Worm (Caenorhabditis elegans) whole organism, early embryonic: ENCODE results near the gene Y116A8C.33.
A peak's percentile ranks its signal among the peaks of the same experiment; 100 is the strongest.

ENCODE experiments used
- B0310.2 ChIP-seq: sonication (generic microtip); optimal IDR thresholded peaks from 2 replicates; lab custom pipeline; 2016; ENCODE audit warnings: mild to moderate bottlenecking, missing genetic modification characterization, missing compliant biosample characterization
- F13C5.2 ChIP-seq: sonication (generic microtip); optimal IDR thresholded peaks from 2 replicates; lab custom pipeline; 2017; ENCODE audit warnings: mild to moderate bottlenecking, missing genetic modification characterization, inconsistent platforms, missing compliant biosample characterization
- aly-1 ChIP-seq: sonication (generic microtip); optimal IDR thresholded peaks from 2 replicates; lab custom pipeline; 2016; ENCODE audit warnings: missing genetic modification characterization, missing compliant biosample characterization
- ama-1 ChIP-seq: fragments of 150-350 bp; optimal IDR thresholded peaks from 2 replicates; lab custom pipeline; 2014
- ceh-13 ChIP-seq: fragments of 200-800 bp; sonication (Bioruptor generic); optimal IDR thresholded peaks from 2 replicates; lab custom pipeline; 2018; ENCODE audit warnings: mild to moderate bottlenecking, missing genetic modification characterization, missing compliant biosample characterization
- ceh-36 ChIP-seq: sonication (generic microtip); optimal IDR thresholded peaks from 2 replicates; lab custom pipeline; 2016; ENCODE audit warnings: missing genetic modification characterization, inconsistent platforms, missing compliant biosample characterization
- ets-7 ChIP-seq: sonication (generic microtip); optimal IDR thresholded peaks from 2 replicates; lab custom pipeline; 2016; ENCODE audit warnings: missing genotype, missing genetic modification characterization, missing compliant biosample characterization
- flt-1 ChIP-seq: fragments of 200-800 bp; sonication (Bioruptor generic); IDR thresholded peaks from 2 replicates; pipeline ENCODE4 v1.3.6; 2022; ENCODE audit warnings: missing genetic modification characterization, missing compliant biosample characterization
- hmbx-1 ChIP-seq: sonication (generic microtip); optimal IDR thresholded peaks from 2 replicates; lab custom pipeline; 2016; ENCODE audit warnings: mild to moderate bottlenecking, missing genetic modification characterization, missing compliant biosample characterization
- hnd-1 ChIP-seq: sonication (generic microtip); optimal IDR thresholded peaks from 2 replicates; lab custom pipeline; 2016; ENCODE audit warnings: missing genetic modification characterization, missing compliant biosample characterization
- pes-1 ChIP-seq: fragments of 200-800 bp; sonication (Bioruptor generic); IDR thresholded peaks from 2 replicates; pipeline ENCODE4 v1.3.6; 2022; ENCODE audit warnings: missing genetic modification reagents, missing genetic modification characterization, missing compliant biosample characterization
- scrt-1 ChIP-seq: fragments of 200-800 bp; sonication (Bioruptor generic); IDR thresholded peaks from 2 replicates; pipeline ENCODE4 v1.3.6; 2022; ENCODE audit warnings: missing genetic modification characterization, missing compliant biosample characterization
- sea-1 ChIP-seq: fragments of 200-800 bp; sonication (Bioruptor generic); conservative IDR thresholded peaks from 2 replicates; pipeline ENCODE4 v1.3.6; 2022; ENCODE audit warnings: missing genetic modification characterization, missing compliant biosample characterization
- tbx-11 ChIP-seq: fragments of 200-800 bp; sonication (Bioruptor generic); IDR thresholded peaks from 2 replicates; pipeline ENCODE4 v1.3.6; 2022; ENCODE audit warnings: missing genetic modification characterization, missing compliant biosample characterization
- tbx-37 ChIP-seq: fragments of 200-800 bp; sonication (Bioruptor generic); conservative IDR thresholded peaks from 2 replicates; pipeline ENCODE4 v1.3.6; 2022; ENCODE audit warnings: missing genetic modification reagents, missing genetic modification characterization, missing compliant biosample characterization
- tra-4 ChIP-seq: sonication (generic microtip); optimal IDR thresholded peaks from 2 replicates; lab custom pipeline; 2017; ENCODE audit warnings: missing genetic modification characterization, missing compliant biosample characterization

The Y116A8C.33 gene

ce11 chrIV:17116345-17116744 is 4.4 kb downstream of the Y116A8C.33 start, which contains the start of gene cyn-13:
TSS of gene cyn-13 (minus strand) at chrIV:17116657.
- TF ChIP-seq B0310.2 (tag; lab: Kevin White, UChicago) (no peak), ama-1 (lab: Kevin White, UChicago) (peak; percentile 69), tra-4 (tag; lab: Kevin White, UChicago) (no peak)

- no peak for TF ChIP-seq scrt-1 (GFP tag; lab: Robert Waterston, UW)
- no peak for TF ChIP-seq hmbx-1 (tag; lab: Kevin White, UChicago)
- TF ChIP-seq pes-1 (GFP tag; lab: Robert Waterston, UW): 0 out of 2 replicates have a peak, but pooled peaks have one; percentile 23
- TF ChIP-seq ceh-13: no peak
- TF ChIP-seq aly-1: no peak
Measured at ce11 chrIV:17116821-17117220, 4.9 kb downstream of the Y116A8C.33 start.

- no peak for TF ChIP-seq pes-1 (GFP tag; lab: Robert Waterston, UW)
- TF ChIP-seq scrt-1 (GFP tag; lab: Robert Waterston, UW): no peak
- TF ChIP-seq ets-7 (tag; lab: Kevin White, UChicago): no peak
- no peak for TF ChIP-seq tbx-11 (GFP tag; lab: Robert Waterston, UW)
- TF ChIP-seq flt-1 (GFP tag; lab: Robert Waterston, UW): no peak
- no peak for TF ChIP-seq aly-1
- TF ChIP-seq hnd-1 (tag; lab: Kevin White, UChicago): no peak
- TF ChIP-seq tra-4 (tag; lab: Kevin White, UChicago): no peak
- TF ChIP-seq ceh-13: no peak
- no peak for TF ChIP-seq ama-1 (lab: Kevin White, UChicago)
- no peak for TF ChIP-seq F13C5.2 (tag; lab: Kevin White, UChicago)
- TF ChIP-seq tbx-37: no peak
Measured at ce11 chrIV:17118585-17118984, 6.7 kb downstream of the Y116A8C.33 start, which contains the start of gene uaf-2. TSS of gene uaf-2 (minus strand) at chrIV:17118767.

- TF ChIP-seq flt-1 (GFP tag; lab: Robert Waterston, UW): no peak
Measured at ce11 chrIV:17118987-17119732, 7.2 kb downstream of the Y116A8C.33 start, which contains the start of gene itsn-1. TSS of gene itsn-1 (plus strand) at chrIV:17119682.

- TF ChIP-seq tbx-37: no peak
- no peak for TF ChIP-seq B0310.2 (tag; lab: Kevin White, UChicago)
- no peak for TF ChIP-seq F13C5.2 (tag; lab: Kevin White, UChicago)
- no peak for TF ChIP-seq aly-1
- TF ChIP-seq pes-1 (GFP tag; lab: Robert Waterston, UW): no peak
- no peak for TF ChIP-seq ama-1 (lab: Kevin White, UChicago)
- TF ChIP-seq ceh-13: no peak
Measured at ce11 chrIV:17121058-17121773, 9.3 kb downstream of the Y116A8C.33 start.

ce11 chrIV:17125967-17126366 is 14.1 kb downstream of the Y116A8C.33 start:
- TF ChIP-seq ama-1 (lab: Kevin White, UChicago): no peak
- no peak for TF ChIP-seq B0310.2 (tag; lab: Kevin White, UChicago)
- TF ChIP-seq scrt-1 (GFP tag; lab: Robert Waterston, UW): no peak
- TF ChIP-seq hmbx-1 (tag; lab: Kevin White, UChicago): no peak

ce11 chrIV:17126512-17126911 is 14.6 kb downstream of the Y116A8C.33 start:
- TF ChIP-seq hnd-1 (tag; lab: Kevin White, UChicago): no peak
- TF ChIP-seq ceh-36 (tag; lab: Kevin White, UChicago): no peak
- TF ChIP-seq aly-1: no peak
- TF ChIP-seq ets-7 (tag; lab: Kevin White, UChicago): no peak
- TF ChIP-seq sea-1 (GFP tag; lab: Robert Waterston, UW): no peak
- TF ChIP-seq tra-4 (tag; lab: Kevin White, UChicago): no peak
- TF ChIP-seq tbx-37: no peak; the same call in 1 of the 2 replicates
- no peak for TF ChIP-seq hmbx-1 (tag; lab: Kevin White, UChicago)
- no peak for TF ChIP-seq scrt-1 (GFP tag; lab: Robert Waterston, UW)
- TF ChIP-seq pes-1 (GFP tag; lab: Robert Waterston, UW): no peak
- no peak for TF ChIP-seq ceh-13
- no peak for TF ChIP-seq ama-1 (lab: Kevin White, UChicago)

- no peak for TF ChIP-seq aly-1
- TF ChIP-seq pes-1 (GFP tag; lab: Robert Waterston, UW): no peak
Measured at ce11 chrIV:17131035-17131595, 19.2 kb downstream of the Y116A8C.33 start, which contains the start of the genes Y116A8C.37 and Y116A8C.38. TSS of gene Y116A8C.37 (minus strand) at chrIV:17131135. TSS of gene Y116A8C.38 (plus strand) at chrIV:17131545.

- TF ChIP-seq scrt-1 (GFP tag; lab: Robert Waterston, UW): no peak
- no peak for TF ChIP-seq tbx-37
- TF ChIP-seq ets-7 (tag; lab: Kevin White, UChicago): no peak
- TF ChIP-seq aly-1: no peak
- no peak for TF ChIP-seq ceh-36 (tag; lab: Kevin White, UChicago)
- no peak for TF ChIP-seq pes-1 (GFP tag; lab: Robert Waterston, UW)
- no peak for TF ChIP-seq F13C5.2 (tag; lab: Kevin White, UChicago)
- TF ChIP-seq ceh-13: no peak
- no peak for TF ChIP-seq hmbx-1 (tag; lab: Kevin White, UChicago)
Measured at ce11 chrIV:17150418-17150817, 38.5 kb downstream of the Y116A8C.33 start.
